Worm (Caenorhabditis elegans) whole organism, young adult: ENCODE results near the gene Y116A8C.9.

Source experiments
- B0019.2 ChIP-seq: fragments of 200-800 bp; sonication (Bioruptor generic); conservative IDR thresholded peaks from 2 replicates; pipeline ENCODE4 v1.3.6; 2022; ENCODE audit warnings: missing genetic modification reagents, missing genetic modification characterization, missing compliant biosample characterization
- C06A6.2 ChIP-seq: fragments of 200-800 bp; sonication (Bioruptor generic); conservative IDR thresholded peaks from 2 replicates; pipeline ENCODE4 v1.3.6; 2022; ENCODE audit warnings: missing genetic modification characterization, missing compliant biosample characterization
- C17E4.6 ChIP-seq: fragments of 200-800 bp; sonication (Bioruptor generic); IDR thresholded peaks from 2 replicates; pipeline ENCODE4 v1.3.6; 2022; ENCODE audit warnings: missing genetic modification reagents, missing genetic modification characterization, missing compliant biosample characterization
- F10E7.11 ChIP-seq: sonication (generic microtip); optimal IDR thresholded peaks from 2 replicates; lab custom pipeline; 2017; ENCODE audit warnings: mild to moderate bottlenecking, missing genetic modification characterization, moderate library complexity, missing compliant biosample characterization
- F52B5.7 ChIP-seq: sonication (generic microtip); optimal IDR thresholded peaks from 2 replicates; lab custom pipeline; 2016; ENCODE audit warnings: mild to moderate bottlenecking, missing genetic modification characterization, missing compliant biosample characterization
- F57A8.1 ChIP-seq: fragments of 200-800 bp; sonication (Bioruptor generic); optimal IDR thresholded peaks from 2 replicates; lab custom pipeline; 2018; ENCODE audit warnings: mild to moderate bottlenecking, missing genetic modification characterization, moderate library complexity, missing compliant biosample characterization
- Y56A3A.18 ChIP-seq: fragments of 200-800 bp; sonication (Bioruptor generic); IDR thresholded peaks from 2 replicates; pipeline ENCODE4 v1.3.6; 2022; ENCODE audit warnings: missing genetic modification reagents, missing genetic modification characterization, missing compliant biosample characterization
- Y67H2A.10 ChIP-seq: fragments of 200-800 bp; sonication (Bioruptor generic); conservative IDR thresholded peaks from 2 replicates; pipeline ENCODE4 v1.3.6; 2022; ENCODE audit warnings: missing genetic modification reagents, missing genetic modification characterization, missing compliant biosample characterization
- Y95B8A.8 ChIP-seq: fragments of 200-800 bp; sonication (Bioruptor generic); IDR thresholded peaks from 2 replicates; pipeline ENCODE4 v1.3.6; 2022; ENCODE audit warnings: missing genetic modification reagents, missing genetic modification characterization, missing compliant biosample characterization
- ZK185.1 ChIP-seq: sonication (generic microtip); optimal IDR thresholded peaks from 2 replicates; lab custom pipeline; 2016; ENCODE audit warnings: mild to moderate bottlenecking, missing genetic modification characterization, missing compliant biosample characterization; ENCODE audit not compliant: poor library complexity, severe bottlenecking
- akir-1 ChIP-seq: fragments of 200-800 bp; sonication (Bioruptor generic); optimal IDR thresholded peaks from 2 replicates; lab custom pipeline; 2018; ENCODE audit warnings: mild to moderate bottlenecking, missing genetic modification characterization, moderate library complexity, missing compliant biosample characterization
- ama-1 ChIP-seq, 3 experiments: fragments of 150-350 bp in 1 of 3; sonication (generic microtip) in 2 of 3; optimal IDR thresholded peaks; 2 replicates each; lab custom pipeline; 2014 to 2018; ENCODE audit warnings: missing biosample characterization in 2 of 3, missing genetic modification characterization in 2 of 3, missing genetic modification reagents in 2 of 3
- aptf-3 ChIP-seq: fragments of 200-800 bp; sonication (Bioruptor generic); IDR thresholded peaks from 2 replicates; pipeline ENCODE4 v1.3.6; 2022; ENCODE audit warnings: missing genetic modification characterization, missing compliant biosample characterization
- attf-5 ChIP-seq: fragments of 200-800 bp; sonication (Bioruptor generic); optimal IDR thresholded peaks from 2 replicates; lab custom pipeline; 2018; ENCODE audit warnings: mild to moderate bottlenecking, missing genetic modification characterization, missing compliant biosample characterization
- bed-1 ChIP-seq: fragments of 200-800 bp; sonication (Bioruptor generic); IDR thresholded peaks from 2 replicates; pipeline ENCODE4 v1.3.6; 2022; ENCODE audit warnings: missing genetic modification reagents, missing genetic modification characterization, missing compliant biosample characterization
- bed-2 ChIP-seq: fragments of 200-800 bp; sonication (Bioruptor generic); IDR thresholded peaks from 2 replicates; pipeline ENCODE4 v1.3.6; 2022; ENCODE audit warnings: missing genetic modification reagents, missing genetic modification characterization, missing compliant biosample characterization
- ceh-100 ChIP-seq: fragments of 200-800 bp; sonication (Bioruptor generic); IDR thresholded peaks from 2 replicates; pipeline ENCODE4 v1.3.6; 2022; ENCODE audit warnings: missing genetic modification reagents, missing genetic modification characterization, missing compliant biosample characterization
- ceh-91 ChIP-seq: fragments of 200-800 bp; sonication (Bioruptor generic); IDR thresholded peaks from 2 replicates; pipeline ENCODE4 v1.3.6; 2022; ENCODE audit warnings: missing genetic modification reagents, missing genetic modification characterization, missing compliant biosample characterization
- dox-1 ChIP-seq: fragments of 200-800 bp; sonication (Bioruptor generic); IDR thresholded peaks from 2 replicates; pipeline ENCODE4 v1.3.6; 2022; ENCODE audit warnings: missing genetic modification reagents, missing genetic modification characterization, missing compliant biosample characterization
- efl-1 ChIP-seq: fragments of 150-350 bp; optimal IDR thresholded peaks from 2 replicates; lab custom pipeline; 2014; ENCODE audit warnings: missing biosample characterization, missing genetic modification reagents, missing genetic modification characterization
- fkh-3 ChIP-seq: sonication (generic microtip); optimal IDR thresholded peaks from 2 replicates; lab custom pipeline; 2016; ENCODE audit warnings: mild to moderate bottlenecking, missing genetic modification characterization, missing compliant biosample characterization
- gei-17 ChIP-seq: fragments of 200-800 bp; sonication (Bioruptor generic); optimal IDR thresholded peaks from 2 replicates; lab custom pipeline; 2018; ENCODE audit warnings: mild to moderate bottlenecking, missing genetic modification characterization, missing compliant biosample characterization
- him-1 ChIP-seq: sonication (generic microtip); optimal IDR thresholded peaks from 2 replicates; lab custom pipeline; 2016; ENCODE audit warnings: missing genotype, missing genetic modification reagents, missing genetic modification characterization, missing compliant biosample characterization
- hmg-1.2 ChIP-seq: fragments of 200-800 bp; sonication (Bioruptor generic); IDR thresholded peaks from 2 replicates; pipeline ENCODE4 v1.3.6; 2022; ENCODE audit warnings: missing genetic modification reagents, missing genetic modification characterization, missing compliant biosample characterization
- hsf-1 ChIP-seq: fragments of 200-800 bp; sonication (Bioruptor generic); IDR thresholded peaks from 2 replicates; pipeline ENCODE4 v1.3.6; 2022; ENCODE audit warnings: missing genetic modification reagents, missing genetic modification characterization, missing compliant biosample characterization
- lag-1 ChIP-seq: fragments of 200-800 bp; sonication (Bioruptor generic); IDR thresholded peaks from 2 replicates; pipeline ENCODE4 v1.3.6; 2022; ENCODE audit warnings: missing genetic modification reagents, missing genetic modification characterization, missing compliant biosample characterization
- let-607 ChIP-seq, 2 experiments: fragments of 200-800 bp in 1 of 2; sonication (Bioruptor generic) in 1 of 2; sonication (generic microtip) in 1 of 2; optimal IDR thresholded peaks; 2 replicates each; lab custom pipeline; 2016 to 2018; ENCODE audit warnings: mild to moderate bottlenecking in 2 of 2, missing compliant biosample characterization in 2 of 2, missing genetic modification characterization in 2 of 2, moderate library complexity in 2 of 2, missing genotype in 1 of 2
- lin-54 ChIP-seq: fragments of 200-800 bp; sonication (Bioruptor generic); optimal IDR thresholded peaks from 2 replicates; lab custom pipeline; 2018; ENCODE audit warnings: mild to moderate bottlenecking, missing genetic modification characterization, missing compliant biosample characterization
- madf-8 ChIP-seq: fragments of 200-800 bp; sonication (Bioruptor generic); conservative IDR thresholded peaks from 2 replicates; pipeline ENCODE4 v1.3.6; 2022; ENCODE audit warnings: missing genetic modification reagents, missing genetic modification characterization, missing compliant biosample characterization
- nhr-120 ChIP-seq: fragments of 200-800 bp; sonication (Bioruptor generic); IDR thresholded peaks from 2 replicates; pipeline ENCODE4 v1.3.6; 2022; ENCODE audit warnings: missing genetic modification characterization, missing compliant biosample characterization
- nhr-80 ChIP-seq: sonication (generic microtip); optimal IDR thresholded peaks from 2 replicates; lab custom pipeline; 2016; ENCODE audit warnings: missing genetic modification characterization, missing compliant biosample characterization
- nhr-90 ChIP-seq: sonication (generic microtip); optimal IDR thresholded peaks from 2 replicates; lab custom pipeline; 2016; ENCODE audit warnings: missing genotype, mild to moderate bottlenecking, missing genetic modification characterization, missing compliant biosample characterization
- repo-1 ChIP-seq: sonication (generic microtip); optimal IDR thresholded peaks from 2 replicates; lab custom pipeline; 2017; ENCODE audit warnings: mild to moderate bottlenecking, missing genetic modification characterization, missing compliant biosample characterization
- rpc-1 ChIP-seq, 2 experiments: fragments of 150-350 bp in 1 of 2; sonication (generic microtip) in 1 of 2; optimal IDR thresholded peaks; 2 replicates each; lab custom pipeline; 2014 to 2018; ENCODE audit warnings: missing biosample characterization in 1 of 2, missing genetic modification characterization in 1 of 2, missing genetic modification reagents in 1 of 2, missing genotype in 1 of 2
- sea-2 ChIP-seq: fragments of 200-800 bp; sonication (Bioruptor generic); IDR thresholded peaks from 2 replicates; pipeline ENCODE4 v1.3.6; 2022; ENCODE audit warnings: missing genetic modification characterization, missing compliant biosample characterization
- snpc-3.4 ChIP-seq: sonication (generic microtip); optimal IDR thresholded peaks from 2 replicates; lab custom pipeline; 2017; ENCODE audit warnings: missing genetic modification characterization, mild to moderate bottlenecking, missing compliant biosample characterization, antibody characterized with exemption, moderate library complexity, missing genotype, missing genetic modification reagents
- snpc-4 ChIP-seq, 5 experiments: fragments of 150-350 bp in 1 of 5; sonication (generic microtip) in 4 of 5; optimal IDR thresholded peaks; 2 replicates each; lab custom pipeline; 2014 to 2018; ENCODE audit warnings: missing genetic modification characterization in 5 of 5, missing biosample characterization in 3 of 5, antibody characterized with exemption in 2 of 5, mild to moderate bottlenecking in 2 of 5, missing compliant biosample characterization in 2 of 5, missing genotype in 2 of 5, moderate library complexity in 2 of 5, missing genetic modification reagents in 1 of 5
- somi-1 ChIP-seq: fragments of 200-800 bp; sonication (Bioruptor generic); optimal IDR thresholded peaks from 2 replicates; lab custom pipeline; 2018; ENCODE audit warnings: mild to moderate bottlenecking, missing genetic modification characterization, missing compliant biosample characterization
- tbx-9 ChIP-seq: sonication (generic microtip); optimal IDR thresholded peaks from 2 replicates; lab custom pipeline; 2016; ENCODE audit warnings: borderline replicate concordance, missing genetic modification characterization, inconsistent platforms, missing compliant biosample characterization
- unc-130 ChIP-seq: sonication (generic microtip); optimal IDR thresholded peaks from 2 replicates; lab custom pipeline; 2016; ENCODE audit warnings: missing genetic modification reagents, missing genetic modification characterization, missing compliant biosample characterization
- unc-62 ChIP-seq: fragments of 150-350 bp; optimal IDR thresholded peaks from 2 replicates; lab custom pipeline; 2014; ENCODE audit warnings: missing biosample characterization, missing genetic modification reagents, missing genetic modification characterization
- xnd-1 ChIP-seq: sonication (generic microtip); optimal IDR thresholded peaks from 2 replicates; lab custom pipeline; 2016; ENCODE audit warnings: missing genotype, missing genetic modification reagents, missing genetic modification characterization, missing compliant biosample characterization
- zfh-2 ChIP-seq: fragments of 200-800 bp; sonication (Bioruptor generic); conservative IDR thresholded peaks from 2 replicates; pipeline ENCODE4 v1.3.6; 2022; ENCODE audit warnings: missing genetic modification reagents, missing genetic modification characterization, missing compliant biosample characterization
- zim-3 ChIP-seq: sonication (generic microtip); optimal IDR thresholded peaks from 2 replicates; lab custom pipeline; 2017; ENCODE audit warnings: mild to moderate bottlenecking, missing genetic modification characterization, moderate library complexity, missing compliant biosample characterization
- ztf-22 ChIP-seq: fragments of 200-800 bp; sonication (Bioruptor generic); optimal IDR thresholded peaks from 2 replicates; lab custom pipeline; 2018; ENCODE audit warnings: mild to moderate bottlenecking, missing genetic modification characterization, moderate library complexity, missing compliant biosample characterization
- ztf-25 ChIP-seq: fragments of 200-800 bp; sonication (Bioruptor generic); IDR thresholded peaks from 2 replicates; pipeline ENCODE4 v1.3.6; 2022; ENCODE audit warnings: missing genetic modification reagents, missing genetic modification characterization, missing compliant biosample characterization

Gene Y116A8C.9

DNA sequence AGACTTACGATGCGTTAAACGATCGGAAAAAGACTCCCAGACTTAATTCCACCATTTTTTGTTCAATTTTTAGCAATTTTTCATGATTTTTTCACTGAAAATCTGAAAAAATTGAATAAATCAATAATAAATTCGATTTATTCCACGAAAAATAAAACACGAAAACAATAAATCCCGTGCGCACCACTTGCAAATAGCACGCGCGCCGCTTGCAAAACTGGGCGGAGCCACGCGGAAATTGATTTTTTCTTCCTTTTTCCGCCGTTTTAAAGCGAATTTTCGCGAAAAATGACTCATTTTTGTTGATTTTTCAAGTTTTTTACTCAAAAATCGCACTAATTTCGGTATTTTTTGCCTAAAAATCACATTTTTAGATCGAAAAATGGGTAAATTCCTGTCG is at the start of gene Y116A8C.9, which contains the start of gene arf-6 (continued):
- TF ChIP-seq nhr-80 (tag; lab: Kevin White, UChicago) (no peak), efl-1 (no peak), unc-62 (GFP tag; lab: Kevin White, UChicago) (no peak), snpc-3.4 (peak; percentile 69), B0019.2 (GFP tag; lab: Robert Waterston, UW) (no peak), tbx-9 (no peak), gei-17 (GFP tag; lab: Kevin White, UChicago) (no peak), nhr-120 (GFP tag; lab: Robert Waterston, UW) (no peak), F57A8.1 (no peak), hsf-1 (GFP tag; lab: Robert Waterston, UW) (no peak), C06A6.2 (GFP tag; lab: Robert Waterston, UW) (no peak), somi-1 (GFP tag; lab: Kevin White, UChicago) (no peak), akir-1 (GFP tag; lab: Kevin White, UChicago) (no peak), sea-2 (no peak), bed-1 (GFP tag; lab: Robert Waterston, UW) (no peak), repo-1 (no peak), attf-5 (peak; percentile 64), madf-8 (no peak), zim-3 (tag; lab: Kevin White, UChicago) (no peak), F52B5.7 (no peak), xnd-1 (tag; lab: Kevin White, UChicago) (no peak), bed-2 (GFP tag; lab: Robert Waterston, UW) (no peak), ceh-91 (GFP tag; lab: Robert Waterston, UW) (no peak), him-1 (no peak), C17E4.6 (GFP tag; lab: Robert Waterston, UW) (no peak; the same call in 1 of the 2 replicates), ZK185.1 (tag; lab: Kevin White, UChicago) (no peak), ztf-22 (GFP tag; lab: Kevin White, UChicago) (no peak), ama-1 (optimal IDR thresholded peaks at IDR 0.05; lab: Kevin White, UChicago) (no peak), ama-1 (GFP tag; optimal IDR thresholded peaks at IDR 0.05; lab: Kevin White, UChicago) (peak in 1 of 2 experiments; percentile 36), fkh-3 (tag; lab: Kevin White, UChicago) (no peak), ztf-25 (GFP tag; lab: Robert Waterston, UW) (no peak)

DNA sequence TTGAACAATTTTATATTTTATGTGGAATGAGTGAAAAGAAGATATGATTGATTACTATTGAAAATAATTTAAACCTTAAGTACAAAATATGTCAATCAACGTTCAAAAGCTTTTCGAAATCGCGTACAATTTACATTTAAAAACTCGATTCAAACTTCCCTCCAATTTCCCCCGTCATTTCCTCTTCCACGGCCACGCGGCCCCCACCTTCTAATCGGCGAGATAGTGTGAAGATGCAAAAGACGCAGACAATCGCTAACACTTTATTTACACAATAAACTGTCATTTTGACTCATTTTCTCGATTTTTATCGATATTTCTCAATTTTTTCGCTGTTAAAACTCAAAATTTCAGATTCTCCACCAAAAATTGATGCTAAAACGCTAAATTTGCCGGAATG is 48.8 kb upstream of the Y116A8C.9 start, which contains the start of gene rom-4:
Gene rom-4, plus strand, starts transcription at position 398 of the 400 bp plus-strand sequence.
- TF ChIP-seq lin-54 (GFP tag; lab: Kevin White, UChicago) (peak; percentile 95), madf-8 (no peak), gei-17 (GFP tag; lab: Kevin White, UChicago) (no peak), tbx-9 (no peak), F10E7.11 (tag; lab: Kevin White, UChicago) (no peak), akir-1 (GFP tag; lab: Kevin White, UChicago) (no peak), let-607 (tag; optimal IDR thresholded peaks at IDR 0.05; lab: Kevin White, UChicago) (peak in 1 of 2 experiments; percentile 13), Y67H2A.10 (GFP tag; lab: Robert Waterston, UW) (0 out of 2 replicates have a peak, but pooled peaks have one; percentile 26), lag-1 (GFP tag; lab: Robert Waterston, UW) (no peak), snpc-3.4 (peak; percentile 53), hsf-1 (GFP tag; lab: Robert Waterston, UW) (no peak), Y95B8A.8 (no peak), dox-1 (GFP tag; lab: Robert Waterston, UW) (no peak), hmg-1.2 (peak; percentile 95), nhr-90 (tag; lab: Kevin White, UChicago) (no peak), Y56A3A.18 (GFP tag; lab: Robert Waterston, UW) (no peak), snpc-4 (GFP tag; optimal IDR thresholded peaks at IDR 0.05; lab: Kevin White, UChicago) (peak; percentile 88), snpc-4 (tag; optimal IDR thresholded peaks at IDR 0.05; lab: Kevin White, UChicago) (peak; percentile 8 to 95 (median 92)), zfh-2 (GFP tag; lab: Robert Waterston, UW) (no peak), unc-130 (GFP tag; lab: Kevin White, UChicago) (peak; percentile 71), bed-2 (GFP tag; lab: Robert Waterston, UW) (no peak), ceh-100 (GFP tag; lab: Robert Waterston, UW) (peak; percentile 65), efl-1 (peak; percentile 79), rpc-1 (optimal IDR thresholded peaks at IDR 0.05; lab: Kevin White, UChicago) (no peak), rpc-1 (tag; optimal IDR thresholded peaks at IDR 0.05; lab: Kevin White, UChicago) (no peak), aptf-3 (GFP tag; lab: Robert Waterston, UW) (no peak), ceh-91 (GFP tag; lab: Robert Waterston, UW) (no peak)
